Fruit fly (Drosophila melanogaster) whole organism, embryonic: ENCODE measurements around the gene hog.

Experiments
- Bdp1 ChIP-seq: fragments of 200-800 bp; sonication (Bioruptor generic); optimal IDR thresholded peaks from 3 replicates; lab custom pipeline; 2016; ENCODE audit warnings: missing biosample characterization, missing genetic modification characterization
- CG15011 ChIP-seq: fragments of 200-800 bp; sonication (Bioruptor generic); optimal IDR thresholded peaks from 3 replicates; lab custom pipeline; 2018; ENCODE audit warnings: missing biosample characterization, mild to moderate bottlenecking, missing genetic modification characterization
- CG16863 ChIP-seq: fragments of 200-800 bp; sonication (Bioruptor generic); optimal IDR thresholded peaks from 3 replicates; lab custom pipeline; 2016; ENCODE audit warnings: missing biosample characterization, missing genetic modification characterization
- CG2889 ChIP-seq: fragments of 200-800 bp; sonication (Bioruptor generic); IDR thresholded peaks from 3 replicates; pipeline ENCODE4 v1.3.6; 2022; ENCODE audit warnings: missing biosample characterization, missing genetic modification characterization
- CG30403 ChIP-seq: fragments of 200-800 bp; sonication (Bioruptor generic); optimal IDR thresholded peaks from 3 replicates; lab custom pipeline; 2016; ENCODE audit warnings: missing biosample characterization, missing genetic modification characterization
- CG3281 ChIP-seq: fragments of 200-800 bp; sonication (Bioruptor generic); optimal IDR thresholded peaks from 3 replicates; lab custom pipeline; 2017; ENCODE audit warnings: missing biosample characterization, mild to moderate bottlenecking, missing genetic modification characterization
- CG4282 ChIP-seq: fragments of 200-800 bp; sonication (Bioruptor generic); optimal IDR thresholded peaks from 2 replicates; lab custom pipeline; 2016; ENCODE audit warnings: missing biosample characterization, missing genetic modification characterization
- CG43689 ChIP-seq: fragments of 200-800 bp; sonication (Bioruptor generic); IDR thresholded peaks from 2 replicates; pipeline ENCODE4 v1.3.6; 2022; ENCODE audit warnings: missing biosample characterization, missing genetic modification characterization
- CG4424 ChIP-seq: fragments of 200-800 bp; sonication (Bioruptor generic); optimal IDR thresholded peaks from 3 replicates; lab custom pipeline; 2016; ENCODE audit warnings: missing biosample characterization, missing genetic modification characterization
- CG5245 ChIP-seq: fragments of 200-800 bp; sonication (Bioruptor generic); optimal IDR thresholded peaks from 3 replicates; lab custom pipeline; 2016; ENCODE audit warnings: missing biosample characterization, missing genetic modification characterization
- CG7271 ChIP-seq: fragments of 200-800 bp; sonication (Bioruptor generic); optimal IDR thresholded peaks from 2 replicates; lab custom pipeline; 2018; ENCODE audit warnings: missing biosample characterization, mild to moderate bottlenecking, missing genetic modification characterization, moderate library complexity
- CG7357 ChIP-seq: fragments of 200-800 bp; sonication (Bioruptor generic); IDR thresholded peaks from 3 replicates; pipeline ENCODE4 v1.3.6; 2022; ENCODE audit warnings: missing biosample characterization, missing genetic modification characterization
- CG7745 ChIP-seq: fragments of 200-800 bp; sonication (Bioruptor generic); optimal IDR thresholded peaks from 2 replicates; lab custom pipeline; 2018; ENCODE audit warnings: missing biosample characterization, mild to moderate bottlenecking, missing genetic modification characterization, moderate library complexity
- CG8089 ChIP-seq: fragments of 200-800 bp; sonication (Bioruptor generic); optimal IDR thresholded peaks from 3 replicates; lab custom pipeline; 2016; ENCODE audit warnings: missing biosample characterization, missing genetic modification characterization
- CG8281 ChIP-seq: fragments of 200-800 bp; sonication (Bioruptor generic); optimal IDR thresholded peaks from 2 replicates; lab custom pipeline; 2018; ENCODE audit warnings: missing biosample characterization, mild to moderate bottlenecking, missing genetic modification characterization, moderate library complexity
- CG8290 ChIP-seq, 3 experiments: fragments of 200-800 bp; sonication (Bioruptor generic); optimal IDR thresholded peaks; 2 replicates each; lab custom pipeline; 2016 to 2019; ENCODE audit warnings: missing biosample characterization in 3 of 3, missing genetic modification characterization in 3 of 3, mild to moderate bottlenecking in 2 of 3, moderate library complexity in 1 of 3
- CG8359 ChIP-seq: fragments of 200-800 bp; sonication (Bioruptor generic); optimal IDR thresholded peaks from 2 replicates; lab custom pipeline; 2017; ENCODE audit warnings: missing biosample characterization, mild to moderate bottlenecking, missing genetic modification characterization, borderline replicate concordance
- CG9609 ChIP-seq: fragments of 200-800 bp; sonication (Bioruptor generic); optimal IDR thresholded peaks from 3 replicates; lab custom pipeline; 2016; ENCODE audit warnings: missing biosample characterization, missing genetic modification characterization
- CG9876 ChIP-seq: fragments of 200-800 bp; sonication (Bioruptor generic); optimal IDR thresholded peaks from 2 replicates; lab custom pipeline; 2016; ENCODE audit warnings: missing biosample characterization, missing genetic modification characterization
- Dbx ChIP-seq: fragments of 200-800 bp; sonication (Bioruptor generic); IDR thresholded peaks from 3 replicates; pipeline ENCODE4 v1.3.6; 2022; ENCODE audit warnings: missing biosample characterization, missing genetic modification characterization
- Fer1 ChIP-seq: fragments of 200-800 bp; sonication (Bioruptor generic); optimal IDR thresholded peaks from 2 replicates; lab custom pipeline; 2017; ENCODE audit warnings: missing biosample characterization, mild to moderate bottlenecking, missing genetic modification characterization
- HLH3B ChIP-seq: fragments of 200-800 bp; sonication (Bioruptor generic); IDR thresholded peaks from 2 replicates; pipeline ENCODE4 v1.3.6; 2022; ENCODE audit warnings: missing biosample characterization, missing genetic modification characterization
- Hmx ChIP-seq: fragments of 200-800 bp; sonication (Bioruptor generic); optimal IDR thresholded peaks from 2 replicates; lab custom pipeline; 2016; ENCODE audit warnings: missing biosample characterization, missing genetic modification characterization
- Hr51 ChIP-seq, 2 experiments: fragments of 200-800 bp; sonication (Bioruptor generic); optimal IDR thresholded peaks; 2 replicates in 1 of 2; 3 replicates in 1 of 2; lab custom pipeline; 2016 to 2018; ENCODE audit warnings: missing biosample characterization in 2 of 2, missing genetic modification characterization in 2 of 2, mild to moderate bottlenecking in 1 of 2, moderate library complexity in 1 of 2
- MTF-1 ChIP-seq: fragments of 200-800 bp; sonication (Bioruptor generic); optimal IDR thresholded peaks from 2 replicates; lab custom pipeline; 2018; ENCODE audit warnings: missing biosample characterization, mild to moderate bottlenecking, missing genetic modification characterization, borderline replicate concordance
- Mrtf ChIP-seq: fragments of 200-800 bp; sonication (Bioruptor generic); IDR thresholded peaks from 3 replicates; pipeline ENCODE4 v1.3.6; 2022; ENCODE audit warnings: missing biosample characterization, missing genetic modification characterization
- Oli ChIP-seq: fragments of 200-800 bp; sonication (Bioruptor generic); optimal IDR thresholded peaks from 2 replicates; lab custom pipeline; 2018; ENCODE audit warnings: missing biosample characterization, mild to moderate bottlenecking, missing genetic modification characterization, moderate library complexity
- Optix ChIP-seq: fragments of 200-800 bp; sonication (Bioruptor generic); IDR thresholded peaks from 3 replicates; pipeline ENCODE4 v1.3.6; 2022; ENCODE audit warnings: missing biosample characterization, missing genetic modification characterization
- Trl ChIP-seq, 3 experiments: fragments of >200 bp in 2 of 3; fragments of 200-800 bp in 1 of 3; sonication (Bioruptor generic) in 1 of 3; optimal IDR thresholded peaks; 2 replicates in 1 of 3; 3 replicates in 2 of 3; lab custom pipeline; 2016 to 2017; ENCODE audit warnings: missing biosample characterization in 1 of 3, missing genetic modification characterization in 1 of 3
- abd-A ChIP-seq: fragments of 200-800 bp; sonication (Bioruptor generic); optimal IDR thresholded peaks from 3 replicates; lab custom pipeline; 2019; ENCODE audit warnings: missing biosample characterization, mild to moderate bottlenecking, missing genetic modification characterization, moderate library complexity
- ac ChIP-seq: fragments of 200-800 bp; sonication (Bioruptor generic); optimal IDR thresholded peaks from 3 replicates; lab custom pipeline; 2017; ENCODE audit warnings: missing biosample characterization, mild to moderate bottlenecking, missing genetic modification characterization
- al ChIP-seq: fragments of 200-800 bp; sonication (Bioruptor generic); IDR thresholded peaks from 2 replicates; pipeline ENCODE4 v1.3.6; 2022; ENCODE audit warnings: missing biosample characterization, missing genetic modification characterization
- bcd ChIP-seq: fragments of 200-800 bp; sonication (Bioruptor generic); optimal IDR thresholded peaks from 2 replicates; lab custom pipeline; 2017; ENCODE audit warnings: missing biosample characterization, mild to moderate bottlenecking, missing genetic modification characterization
- cad ChIP-seq: fragments of >200 bp; optimal IDR thresholded peaks from 2 replicates; lab custom pipeline; 2017; ENCODE audit warnings: missing biosample characterization, missing genetic modification characterization
- crc ChIP-seq: fragments of 200-800 bp; sonication (Bioruptor generic); optimal IDR thresholded peaks from 2 replicates; lab custom pipeline; 2016; ENCODE audit warnings: missing biosample characterization, missing genetic modification characterization
- dpn ChIP-seq, 2 experiments: fragments of 200-800 bp; sonication (Bioruptor generic); optimal IDR thresholded peaks; 3 replicates each; lab custom pipeline; 2016; ENCODE audit warnings: missing biosample characterization in 2 of 2, missing genetic modification characterization in 2 of 2
- gro ChIP-seq: fragments of 200-800 bp; sonication (Bioruptor generic); optimal IDR thresholded peaks from 2 replicates; lab custom pipeline; 2016; ENCODE audit warnings: missing biosample characterization, missing genetic modification characterization
- gsb ChIP-seq: fragments of 200-800 bp; sonication (Bioruptor generic); IDR thresholded peaks from 2 replicates; pipeline ENCODE4 v1.3.6; 2022; ENCODE audit warnings: missing biosample characterization, missing genetic modification characterization
- h ChIP-seq: fragments of >200 bp; optimal IDR thresholded peaks from 2 replicates; lab custom pipeline; 2017
- hkb ChIP-seq, 2 experiments: fragments of 200-800 bp in 1 of 2; fragments of >200 bp in 1 of 2; sonication (Bioruptor generic) in 1 of 2; IDR thresholded peaks in 1 of 2; optimal IDR thresholded peaks in 1 of 2; 2 replicates each; pipeline versions ENCODE4 v1.3.6 to Lab custom; 2017 to 2022; ENCODE audit warnings: missing biosample characterization in 1 of 2, missing genetic modification characterization in 1 of 2
- hth ChIP-seq: fragments of >200 bp; optimal IDR thresholded peaks from 2 replicates; lab custom pipeline; 2017; ENCODE audit warnings: inconsistent platforms
- inv ChIP-seq: fragments of 200-800 bp; sonication (Bioruptor generic); IDR thresholded peaks from 2 replicates; pipeline ENCODE4 v1.3.6; 2022; ENCODE audit warnings: missing biosample characterization, missing genetic modification characterization; ENCODE audit not compliant: partially characterized antibody
- jing ChIP-seq: fragments of 200-800 bp; sonication (Bioruptor generic); optimal IDR thresholded peaks from 2 replicates; lab custom pipeline; 2018; ENCODE audit warnings: missing biosample characterization, mild to moderate bottlenecking, missing genetic modification characterization
- nmo ChIP-seq: fragments of 200-800 bp; sonication (Bioruptor generic); optimal IDR thresholded peaks from 2 replicates; lab custom pipeline; 2018; ENCODE audit warnings: missing biosample characterization, mild to moderate bottlenecking, missing genetic modification characterization, moderate library complexity
- nom ChIP-seq: fragments of 200-800 bp; sonication (Bioruptor generic); optimal IDR thresholded peaks from 2 replicates; lab custom pipeline; 2017; ENCODE audit warnings: missing biosample characterization, missing genetic modification characterization, mild to moderate bottlenecking, moderate library complexity, missing genetic modification reagents
- seq ChIP-seq: fragments of 200-800 bp; sonication (Bioruptor generic); IDR thresholded peaks from 2 replicates; pipeline ENCODE4 v1.3.6; 2022; ENCODE audit warnings: missing biosample characterization, missing genetic modification characterization
- slbo ChIP-seq: fragments of 200-800 bp; sonication (Bioruptor generic); IDR thresholded peaks from 2 replicates; pipeline ENCODE4 v1.3.6; 2022; ENCODE audit warnings: missing biosample characterization, missing genetic modification characterization
- usp ChIP-seq: fragments of >200 bp; optimal IDR thresholded peaks from 2 replicates; lab custom pipeline; 2017; ENCODE audit warnings: missing biosample characterization, missing genetic modification characterization
- vfl ChIP-seq: fragments of 200-800 bp; sonication (Bioruptor generic); optimal IDR thresholded peaks from 2 replicates; lab custom pipeline; 2016; ENCODE audit warnings: missing biosample characterization, missing genetic modification characterization
- wek ChIP-seq: fragments of 200-800 bp; sonication (Bioruptor generic); optimal IDR thresholded peaks from 3 replicates; lab custom pipeline; 2018; ENCODE audit warnings: missing biosample characterization, mild to moderate bottlenecking, missing genetic modification characterization, moderate library complexity

The hog gene

DNA sequence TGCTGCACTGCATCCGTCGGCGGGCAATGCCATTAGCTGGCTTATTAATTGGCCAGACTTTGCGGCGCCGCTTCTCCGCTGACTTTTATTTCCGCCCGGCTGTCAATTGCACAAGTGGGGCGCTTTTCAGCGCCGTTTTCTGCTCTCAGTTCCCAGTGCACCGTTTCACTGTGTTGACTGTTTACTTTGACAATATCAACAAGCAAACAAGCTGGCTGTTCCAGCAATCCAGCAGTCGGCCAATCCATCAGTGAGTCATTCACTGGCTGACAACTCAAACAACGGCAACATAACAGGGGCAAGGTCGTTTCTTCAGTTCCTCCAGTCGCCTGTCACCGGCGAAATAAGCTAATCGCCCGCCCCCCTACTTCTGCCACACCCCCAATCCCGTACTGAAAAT, 1.5 kb downstream of the hog start (continued):
- TF ChIP-seq abd-A (tag; lab: Kevin White, UChicago), result no peak
- peak; percentile 43 for TF ChIP-seq CG30403 (GFP tag; lab: Kevin White, UChicago)
- TF ChIP-seq CG7745 (tag; lab: Kevin White, UChicago), result no peak
- TF ChIP-seq Dbx, result peak; percentile 56; the same call in 1 of the 3 replicates
- peak; percentile 67 for TF ChIP-seq Bdp1 (GFP tag; lab: Kevin White, UChicago)
- peak; percentile 61 for TF ChIP-seq CG43689 (GFP tag; lab: Robert Waterston, UW)
- peak; percentile 41 for TF ChIP-seq ac (GFP tag; lab: Kevin White, UChicago)
- peak; percentile 80 for TF ChIP-seq CG8290 (GFP tag; optimal IDR thresholded peaks at IDR 0.05; lab: Kevin White, UChicago)
- peak; percentile 68 to 94 for TF ChIP-seq CG8290 (tag; optimal IDR thresholded peaks at IDR 0.05; lab: Kevin White, UChicago)
- TF ChIP-seq dpn (GFP tag; optimal IDR thresholded peaks at IDR 0.05; lab: Kevin White, UChicago), result peak; percentile 63 to 65
- peak; percentile 82 for TF ChIP-seq bcd (GFP tag; lab: Kevin White, UChicago)
- peak; percentile 88 for TF ChIP-seq Fer1 (GFP tag; lab: Kevin White, UChicago)
- TF ChIP-seq h (lab: Kevin White, UChicago), result no peak
- no peak for TF ChIP-seq gro (GFP tag; lab: Kevin White, UChicago)
- no peak for TF ChIP-seq hkb (optimal IDR thresholded peaks at IDR 0.05; lab: Kevin White, UChicago)
- TF ChIP-seq hkb (GFP tag; IDR thresholded peaks at IDR 0.05; lab: Robert Waterston, UW), result peak; percentile 91
- TF ChIP-seq CG9609 (GFP tag; lab: Kevin White, UChicago), result peak; percentile 35
- no peak for TF ChIP-seq cad (GFP tag; lab: Kevin White, UChicago)
- TF ChIP-seq CG5245, result peak; percentile 68
- peak; percentile 60 for TF ChIP-seq gsb
- TF ChIP-seq CG4282, result peak; percentile 44
- no peak for TF ChIP-seq hth (lab: Kevin White, UChicago)
- TF ChIP-seq HLH3B (GFP tag; lab: Robert Waterston, UW), result peak; percentile 78
- peak; percentile 42 for TF ChIP-seq CG9876 (GFP tag; lab: Kevin White, UChicago)
- peak; percentile 92 for TF ChIP-seq wek (GFP tag; lab: Kevin White, UChicago)
- no peak for TF ChIP-seq inv
- TF ChIP-seq CG3281 (GFP tag; lab: Kevin White, UChicago), result peak; percentile 78
- TF ChIP-seq CG4424 (GFP tag; lab: Kevin White, UChicago), result peak; percentile 67
- TF ChIP-seq Hr51 (GFP tag; optimal IDR thresholded peaks at IDR 0.05; lab: Kevin White, UChicago), result peak; percentile 61 to 75
- peak; percentile 4 for TF ChIP-seq CG7271 (tag; lab: Kevin White, UChicago)
- peak; percentile 47 for TF ChIP-seq jing
- TF ChIP-seq usp (GFP tag; lab: Kevin White, UChicago), result no peak
- peak; percentile 72 for TF ChIP-seq crc (GFP tag; lab: Kevin White, UChicago)
- peak; percentile 53 for TF ChIP-seq nom (GFP tag; lab: Kevin White, UChicago)
- TF ChIP-seq al (GFP tag; lab: Robert Waterston, UW), result 0 out of 2 replicates have a peak, but pooled peaks have one; percentile 9
- TF ChIP-seq CG8359 (GFP tag; lab: Kevin White, UChicago), result peak; percentile 81
- TF ChIP-seq slbo, result peak; percentile 26; the same call in 1 of the 2 replicates
- TF ChIP-seq Optix (GFP tag; lab: Robert Waterston, UW), result peak; percentile 62; the same call in 2 of the 3 replicates
- TF ChIP-seq CG15011, result peak; percentile 81
- TF ChIP-seq CG8281, result peak; percentile 96
- peak; percentile 61 for TF ChIP-seq Oli
- no peak for TF ChIP-seq CG7357 (GFP tag; lab: Robert Waterston, UW)
- no peak for TF ChIP-seq vfl (GFP tag; lab: Kevin White, UChicago)
- TF ChIP-seq CG2889 (GFP tag; lab: Robert Waterston, UW), result 0 out of 3 replicates have a peak, but pooled peaks have one; percentile 24
- TF ChIP-seq Hmx (GFP tag; lab: Kevin White, UChicago), result no peak
- peak; percentile 64; the same call in 2 of the 3 replicates for TF ChIP-seq Mrtf (GFP tag; lab: Robert Waterston, UW)
- peak; percentile 30 for TF ChIP-seq nmo (GFP tag; lab: Kevin White, UChicago)
- TF ChIP-seq CG16863 (GFP tag; lab: Kevin White, UChicago), result peak; percentile 73
- peak; percentile 85 for TF ChIP-seq seq
- peak; percentile 93 for TF ChIP-seq MTF-1 (GFP tag; lab: Kevin White, UChicago)
- no peak for TF ChIP-seq Trl (optimal IDR thresholded peaks at IDR 0.05; lab: Kevin White, UChicago)
- TF ChIP-seq Trl (GFP tag; optimal IDR thresholded peaks at IDR 0.05; lab: Kevin White, UChicago), result peak; percentile 84
- peak; percentile 82 for TF ChIP-seq CG8089 (GFP tag; lab: Kevin White, UChicago)
